Fruit fly (Drosophila melanogaster) whole organism, embryonic: ENCODE results near the gene eIF3d1.
A peak's percentile ranks its signal among the peaks of the same experiment; 100 is the strongest.

Source experiments
- CG10209 ChIP-seq: fragments of 200-800 bp; sonication (Bioruptor generic); optimal IDR thresholded peaks from 3 replicates; lab custom pipeline; 2017; ENCODE audit warnings: missing biosample characterization, mild to moderate bottlenecking, missing genetic modification characterization, missing genetic modification reagents
- CG10959 ChIP-seq: fragments of 200-800 bp; sonication (Bioruptor generic); IDR thresholded peaks from 2 replicates; pipeline ENCODE4 v1.3.6; 2022; ENCODE audit warnings: missing biosample characterization, missing genetic modification characterization
- CG12299 ChIP-seq: fragments of 200-800 bp; sonication (Bioruptor generic); optimal IDR thresholded peaks from 2 replicates; lab custom pipeline; 2018; ENCODE audit warnings: missing biosample characterization, mild to moderate bottlenecking, missing genetic modification characterization
- CG13287 ChIP-seq: fragments of 200-800 bp; sonication (Bioruptor generic); IDR thresholded peaks from 2 replicates; pipeline ENCODE4 v1.3.6; 2022; ENCODE audit warnings: missing biosample characterization, missing genetic modification characterization; ENCODE audit not compliant: partially characterized antibody
- CG15269 ChIP-seq: fragments of 200-800 bp; sonication (Bioruptor generic); optimal IDR thresholded peaks from 2 replicates; lab custom pipeline; 2018; ENCODE audit warnings: missing biosample characterization, mild to moderate bottlenecking, missing genetic modification characterization, moderate library complexity
- CG16779 ChIP-seq: fragments of 200-800 bp; sonication (Bioruptor generic); IDR thresholded peaks from 2 replicates; pipeline ENCODE4 v1.3.6; 2022; ENCODE audit warnings: missing biosample characterization, missing genetic modification characterization
- CG18262 ChIP-seq: fragments of 200-800 bp; optimal IDR thresholded peaks from 3 replicates; lab custom pipeline; 2019; ENCODE audit warnings: missing biosample characterization, mild to moderate bottlenecking, missing genetic modification characterization, moderate library complexity
- CG30431 ChIP-seq: fragments of 200-800 bp; sonication (Bioruptor generic); optimal IDR thresholded peaks from 2 replicates; lab custom pipeline; 2017; ENCODE audit warnings: missing biosample characterization, missing genetic modification characterization
- CG32767 ChIP-seq: fragments of 200-800 bp; sonication (Bioruptor generic); IDR thresholded peaks from 2 replicates; pipeline ENCODE4 v1.3.6; 2022; ENCODE audit warnings: missing biosample characterization, missing genetic modification characterization
- CG4282 ChIP-seq: fragments of 200-800 bp; sonication (Bioruptor generic); optimal IDR thresholded peaks from 2 replicates; lab custom pipeline; 2016; ENCODE audit warnings: missing biosample characterization, missing genetic modification characterization
- CG4730 ChIP-seq: fragments of 200-800 bp; sonication (Bioruptor generic); IDR thresholded peaks from 2 replicates; pipeline ENCODE4 v1.3.6; 2022; ENCODE audit warnings: missing biosample characterization, missing genetic modification characterization
- CG5953 ChIP-seq: fragments of 200-800 bp; sonication (Bioruptor generic); IDR thresholded peaks from 2 replicates; pipeline ENCODE4 v1.3.6; 2022; ENCODE audit warnings: missing biosample characterization, missing genetic modification characterization
- CG7786 ChIP-seq: fragments of 200-800 bp; sonication (Bioruptor generic); optimal IDR thresholded peaks from 2 replicates; lab custom pipeline; 2016; ENCODE audit warnings: missing biosample characterization, missing genetic modification characterization
- CG8290 ChIP-seq, 3 experiments: fragments of 200-800 bp; sonication (Bioruptor generic); optimal IDR thresholded peaks; 2 replicates each; lab custom pipeline; 2016 to 2019; ENCODE audit warnings: missing biosample characterization in 3 of 3, missing genetic modification characterization in 3 of 3, mild to moderate bottlenecking in 2 of 3, moderate library complexity in 1 of 3
- CG8359 ChIP-seq: fragments of 200-800 bp; sonication (Bioruptor generic); optimal IDR thresholded peaks from 2 replicates; lab custom pipeline; 2017; ENCODE audit warnings: missing biosample characterization, mild to moderate bottlenecking, missing genetic modification characterization, borderline replicate concordance
- CG8944 ChIP-seq: fragments of 200-800 bp; sonication (Bioruptor generic); optimal IDR thresholded peaks from 3 replicates; lab custom pipeline; 2016; ENCODE audit warnings: missing biosample characterization, missing genetic modification characterization
- CG9727 ChIP-seq: fragments of 200-800 bp; sonication (Bioruptor generic); optimal IDR thresholded peaks from 3 replicates; lab custom pipeline; 2017; ENCODE audit warnings: missing biosample characterization, mild to moderate bottlenecking, missing genetic modification characterization
- CG9797 ChIP-seq: fragments of 200-800 bp; sonication (Bioruptor generic); optimal IDR thresholded peaks from 3 replicates; lab custom pipeline; 2018; ENCODE audit warnings: missing biosample characterization, mild to moderate bottlenecking, missing genetic modification characterization
- CG9817 ChIP-seq: fragments of 200-800 bp; sonication (Bioruptor generic); optimal IDR thresholded peaks from 2 replicates; lab custom pipeline; 2018; ENCODE audit warnings: missing biosample characterization, mild to moderate bottlenecking, missing genetic modification characterization, moderate library complexity
- Dad ChIP-seq: fragments of 200-800 bp; sonication (Bioruptor generic); optimal IDR thresholded peaks from 3 replicates; lab custom pipeline; 2016; ENCODE audit warnings: missing biosample characterization, missing genetic modification characterization
- Dek ChIP-seq: fragments of 200-800 bp; sonication (Bioruptor generic); optimal IDR thresholded peaks from 3 replicates; lab custom pipeline; 2019; ENCODE audit warnings: missing biosample characterization, mild to moderate bottlenecking, missing genetic modification characterization, moderate library complexity
- Dll ChIP-seq: fragments of 200-800 bp; sonication (Bioruptor generic); IDR thresholded peaks from 4 replicates; pipeline ENCODE4 v1.3.6; 2022; ENCODE audit warnings: missing biosample characterization, missing genetic modification characterization; ENCODE audit not compliant: partially characterized antibody
- H2.0 ChIP-seq: fragments of 200-800 bp; sonication (Bioruptor generic); IDR thresholded peaks from 2 replicates; pipeline ENCODE4 v1.3.6; 2022; ENCODE audit warnings: missing biosample characterization, missing genetic modification characterization
- Lpt ChIP-seq: fragments of >200 bp; optimal IDR thresholded peaks from 2 replicates; lab custom pipeline; 2018; ENCODE audit warnings: missing biosample characterization, missing genetic modification characterization
- NfI ChIP-seq: fragments of 200-800 bp; sonication (Bioruptor generic); optimal IDR thresholded peaks from 3 replicates; lab custom pipeline; 2018; ENCODE audit warnings: missing biosample characterization, mild to moderate bottlenecking, missing genetic modification characterization, moderate library complexity
- Ptx1 ChIP-seq: fragments of 200-800 bp; sonication (Bioruptor generic); IDR thresholded peaks from 2 replicates; pipeline ENCODE4 v1.3.6; 2022; ENCODE audit warnings: missing biosample characterization, missing genetic modification characterization
- Rx ChIP-seq: fragments of 200-800 bp; sonication (Bioruptor generic); IDR thresholded peaks from 2 replicates; pipeline ENCODE4 v1.3.6; 2022; ENCODE audit warnings: missing biosample characterization, missing genetic modification characterization
- Stat92E ChIP-seq, 3 experiments: fragments of >200 bp in 2 of 3; fragments of 200-800 bp in 1 of 3; sonication (Bioruptor generic) in 1 of 3; optimal IDR thresholded peaks; 2 replicates each; lab custom pipeline; 2017 to 2019; ENCODE audit warnings: missing biosample characterization in 3 of 3, missing genetic modification characterization in 3 of 3, mild to moderate bottlenecking in 1 of 3, moderate library complexity in 1 of 3
- Xbp1 ChIP-seq: fragments of 200-800 bp; sonication (Bioruptor generic); optimal IDR thresholded peaks from 3 replicates; lab custom pipeline; 2016; ENCODE audit warnings: missing biosample characterization, mild to moderate bottlenecking, missing genetic modification characterization
- ap ChIP-seq: fragments of 200-800 bp; sonication (Bioruptor generic); IDR thresholded peaks from 2 replicates; pipeline ENCODE4 v1.3.6; 2022; ENCODE audit warnings: missing biosample characterization, missing genetic modification characterization
- ato ChIP-seq: fragments of 200-800 bp; sonication (Bioruptor generic); IDR thresholded peaks from 2 replicates; pipeline ENCODE4 v1.3.6; 2022; ENCODE audit warnings: missing biosample characterization, missing genetic modification characterization; ENCODE audit not compliant: partially characterized antibody
- bbx ChIP-seq: fragments of 200-800 bp; sonication (Bioruptor generic); IDR thresholded peaks from 2 replicates; pipeline ENCODE4 v1.3.6; 2022; ENCODE audit warnings: missing biosample characterization, missing genetic modification characterization; ENCODE audit not compliant: partially characterized antibody
- bcd ChIP-seq: fragments of 200-800 bp; sonication (Bioruptor generic); optimal IDR thresholded peaks from 2 replicates; lab custom pipeline; 2017; ENCODE audit warnings: missing biosample characterization, mild to moderate bottlenecking, missing genetic modification characterization
- bowl ChIP-seq: fragments of 200-800 bp; sonication (Bioruptor generic); IDR thresholded peaks from 2 replicates; pipeline ENCODE4 v1.3.6; 2022; ENCODE audit warnings: missing biosample characterization, missing genetic modification characterization
- crol ChIP-seq: fragments of 200-800 bp; sonication (Bioruptor generic); IDR thresholded peaks from 2 replicates; pipeline ENCODE4 v1.3.6; 2022; ENCODE audit warnings: missing biosample characterization, missing genetic modification characterization
- crp ChIP-seq, 2 experiments: fragments of 200-800 bp; sonication (Bioruptor generic); optimal IDR thresholded peaks; 2 replicates in 1 of 2; 3 replicates in 1 of 2; lab custom pipeline; 2017; ENCODE audit warnings: missing biosample characterization in 2 of 2, missing genetic modification characterization in 2 of 2, mild to moderate bottlenecking in 1 of 2, moderate library complexity in 1 of 2
- ems ChIP-seq: fragments of 200-800 bp; sonication (Bioruptor generic); optimal IDR thresholded peaks from 3 replicates; lab custom pipeline; 2016; ENCODE audit warnings: missing biosample characterization, missing genetic modification characterization
- en ChIP-seq: fragments of 200-800 bp; sonication (Bioruptor generic); optimal IDR thresholded peaks from 2 replicates; lab custom pipeline; 2016; ENCODE audit warnings: missing biosample characterization, missing genetic modification characterization
- esg ChIP-seq: fragments of 200-800 bp; sonication (Bioruptor generic); conservative IDR thresholded peaks from 2 replicates; pipeline ENCODE4 v1.3.6; 2022; ENCODE audit warnings: missing biosample characterization, missing genetic modification characterization
- gem ChIP-seq: fragments of 200-800 bp; sonication (Bioruptor generic); optimal IDR thresholded peaks from 2 replicates; lab custom pipeline; 2019; ENCODE audit warnings: missing biosample characterization, mild to moderate bottlenecking, missing genetic modification characterization, moderate library complexity
- grau ChIP-seq: fragments of 200-800 bp; optimal IDR thresholded peaks from 3 replicates; lab custom pipeline; 2019; ENCODE audit warnings: missing biosample characterization, mild to moderate bottlenecking, missing genetic modification characterization, moderate library complexity
- h ChIP-seq: fragments of >200 bp; optimal IDR thresholded peaks from 2 replicates; lab custom pipeline; 2017
- hb ChIP-seq: fragments of 200-800 bp; sonication (Bioruptor generic); IDR thresholded peaks from 3 replicates; pipeline ENCODE4 v1.3.6; 2022; ENCODE audit warnings: missing biosample characterization, missing genetic modification characterization; ENCODE audit not compliant: partially characterized antibody
- psq ChIP-seq: fragments of 200-800 bp; sonication (Bioruptor generic); optimal IDR thresholded peaks from 2 replicates; lab custom pipeline; 2017; ENCODE audit warnings: missing biosample characterization, missing genetic modification characterization
- rib ChIP-seq: fragments of 200-800 bp; sonication (Bioruptor generic); IDR thresholded peaks from 2 replicates; pipeline ENCODE4 v1.3.6; 2022; ENCODE audit warnings: missing biosample characterization, missing genetic modification characterization
- slbo ChIP-seq: fragments of 200-800 bp; sonication (Bioruptor generic); IDR thresholded peaks from 2 replicates; pipeline ENCODE4 v1.3.6; 2022; ENCODE audit warnings: missing biosample characterization, missing genetic modification characterization
- ssp ChIP-seq: fragments of 200-800 bp; sonication (Bioruptor generic); IDR thresholded peaks from 2 replicates; pipeline ENCODE4 v1.3.6; 2022; ENCODE audit warnings: missing biosample characterization, missing genetic modification characterization
- tin ChIP-seq: fragments of 200-800 bp; sonication (Bioruptor generic); optimal IDR thresholded peaks from 3 replicates; lab custom pipeline; 2016; ENCODE audit warnings: missing biosample characterization, missing genetic modification characterization
- trem ChIP-seq: fragments of 200-800 bp; optimal IDR thresholded peaks from 3 replicates; lab custom pipeline; 2019; ENCODE audit warnings: missing biosample characterization, mild to moderate bottlenecking, missing genetic modification characterization, moderate library complexity
- zfh2 ChIP-seq: fragments of 200-800 bp; sonication (Bioruptor generic); optimal IDR thresholded peaks from 2 replicates; lab custom pipeline; 2016; ENCODE audit warnings: missing biosample characterization, missing genetic modification characterization

The eIF3d1 gene

dm6 chr3R:23652525-23653108 lies 27.2 kb upstream of the eIF3d1 start (continued):
- TF ChIP-seq Dek (tag; lab: Kevin White, UChicago) (peak; percentile 60), CG10959 (GFP tag; lab: Robert Waterston, UW) (no peak), CG15269 (tag; lab: Kevin White, UChicago) (peak; percentile 78), Ptx1 (no peak), CG5953 (GFP tag; lab: Robert Waterston, UW) (no peak), CG13287 (GFP tag; lab: Robert Waterston, UW) (no peak), CG30431 (GFP tag; lab: Kevin White, UChicago) (peak; percentile 6), rib (GFP tag; lab: Robert Waterston, UW) (peak; percentile 81), crol (GFP tag; lab: Robert Waterston, UW) (no peak), en (GFP tag; lab: Kevin White, UChicago) (no peak), CG8944 (no peak), CG4730 (GFP tag; lab: Robert Waterston, UW) (peak; percentile 47; the same call in 1 of the 2 replicates), CG10209 (GFP tag; lab: Kevin White, UChicago) (peak; percentile 78), bcd (GFP tag; lab: Kevin White, UChicago) (peak; percentile 72), CG9727 (GFP tag; lab: Kevin White, UChicago) (peak; percentile 55), CG32767 (peak; percentile 40; the same call in 1 of the 2 replicates), Stat92E (GFP tag; optimal IDR thresholded peaks at IDR 0.05; lab: Kevin White, UChicago) (no peak), hb (GFP tag; lab: Robert Waterston, UW) (no peak), gem (tag; lab: Kevin White, UChicago) (peak; percentile 63), psq (GFP tag; lab: Kevin White, UChicago) (peak; percentile 11), NfI (GFP tag; lab: Kevin White, UChicago) (peak; percentile 64), trem (tag; lab: Kevin White, UChicago) (no peak), CG9797 (no peak), CG7786 (GFP tag; lab: Kevin White, UChicago) (peak; percentile 71), esg (GFP tag; lab: Robert Waterston, UW) (no peak), CG16779 (no peak), Rx (GFP tag; lab: Robert Waterston, UW) (no peak), Xbp1 (GFP tag; lab: Kevin White, UChicago) (peak; percentile 9), Lpt (GFP tag; lab: Kevin White, UChicago) (no peak), crp (GFP tag; optimal IDR thresholded peaks at IDR 0.05; lab: Kevin White, UChicago) (no peak), CG9817 (tag; lab: Kevin White, UChicago) (peak; percentile 67), Dll (GFP tag; lab: Robert Waterston, UW) (no peak), ems (GFP tag; lab: Kevin White, UChicago) (peak; percentile 37), bbx (GFP tag; lab: Robert Waterston, UW) (no peak), CG8290 (GFP tag; optimal IDR thresholded peaks at IDR 0.05; lab: Kevin White, UChicago) (no peak), CG8290 (tag; optimal IDR thresholded peaks at IDR 0.05; lab: Kevin White, UChicago) (peak in 1 of 2 experiments; percentile 96), ato (GFP tag; lab: Robert Waterston, UW) (no peak), slbo (GFP tag; lab: Robert Waterston, UW) (0 out of 2 replicates have a peak, but pooled peaks have one; percentile 44), grau (tag; lab: Kevin White, UChicago) (peak; percentile 63), ap (0 out of 2 replicates have a peak, but pooled peaks have one; percentile 16), h (lab: Kevin White, UChicago) (no peak), CG8359 (GFP tag; lab: Kevin White, UChicago) (no peak), zfh2 (GFP tag; lab: Kevin White, UChicago) (peak; percentile 54), Dad (GFP tag; lab: Kevin White, UChicago) (peak; percentile 54), tin (no peak), bowl (GFP tag; lab: Robert Waterston, UW) (no peak), H2.0 (GFP tag; lab: Robert Waterston, UW) (0 out of 2 replicates have a peak, but pooled peaks have one; percentile 5), CG4282 (no peak), CG18262 (tag; lab: Kevin White, UChicago) (no peak), CG12299 (tag; lab: Kevin White, UChicago) (no peak), ssp (GFP tag; lab: Robert Waterston, UW) (no peak)
